Fruit fly (Drosophila melanogaster) whole organism, adult: ENCODE results near the gene CG5783.

Experiments
- CG11617 ChIP-seq: fragments of 200-800 bp; sonication (Bioruptor generic); optimal IDR thresholded peaks from 2 replicates; lab custom pipeline; 2017; ENCODE audit warnings: mild to moderate bottlenecking, missing biosample characterization, missing genetic modification reagents, missing genetic modification characterization
- CG12768 ChIP-seq: fragments of 200-800 bp; sonication (Bioruptor generic); optimal IDR thresholded peaks from 2 replicates; lab custom pipeline; 2017; ENCODE audit warnings: missing biosample characterization, missing genetic modification characterization, mild to moderate bottlenecking, moderate library complexity, missing genetic modification reagents
- CG14711 ChIP-seq: fragments of 200-800 bp; sonication (Bioruptor generic); optimal IDR thresholded peaks from 2 replicates; lab custom pipeline; 2018; ENCODE audit warnings: missing biosample characterization, mild to moderate bottlenecking, missing genetic modification characterization, moderate library complexity
- CG1620 ChIP-seq: fragments of 200-800 bp; sonication (Bioruptor generic); optimal IDR thresholded peaks from 2 replicates; lab custom pipeline; 2016; ENCODE audit warnings: missing biosample characterization, missing genetic modification characterization
- CG33017 ChIP-seq: fragments of 200-800 bp; sonication (Bioruptor generic); optimal IDR thresholded peaks from 2 replicates; lab custom pipeline; 2018; ENCODE audit warnings: missing biosample characterization, mild to moderate bottlenecking, missing genetic modification characterization, moderate library complexity
- CG5204 ChIP-seq: fragments of 200-800 bp; sonication (Bioruptor generic); optimal IDR thresholded peaks from 2 replicates; lab custom pipeline; 2016; ENCODE audit warnings: missing biosample characterization, missing genetic modification characterization
- CG7045 ChIP-seq: fragments of 200-800 bp; sonication (Bioruptor generic); optimal IDR thresholded peaks from 2 replicates; lab custom pipeline; 2017; ENCODE audit warnings: missing biosample characterization, mild to moderate bottlenecking, missing genetic modification characterization
- CG7101 ChIP-seq: fragments of 200-800 bp; sonication (Bioruptor generic); optimal IDR thresholded peaks from 2 replicates; lab custom pipeline; 2018; ENCODE audit warnings: missing biosample characterization, mild to moderate bottlenecking, missing genetic modification characterization, moderate library complexity
- Clk ChIP-seq: fragments of 200-800 bp; sonication (Bioruptor generic); optimal IDR thresholded peaks from 2 replicates; lab custom pipeline; 2017; ENCODE audit warnings: missing biosample characterization, missing genetic modification characterization
- Crg-1 ChIP-seq: fragments of 200-800 bp; sonication (Bioruptor generic); optimal IDR thresholded peaks from 2 replicates; lab custom pipeline; 2016; ENCODE audit warnings: missing biosample characterization, missing genetic modification characterization
- Hr96 ChIP-seq: fragments of 200-800 bp; sonication (Bioruptor generic); optimal IDR thresholded peaks from 2 replicates; lab custom pipeline; 2016; ENCODE audit warnings: missing biosample characterization, missing genetic modification characterization
- Mnt ChIP-seq: fragments of 200-800 bp; sonication (Bioruptor generic); optimal IDR thresholded peaks from 2 replicates; lab custom pipeline; 2016; ENCODE audit warnings: missing biosample characterization, mild to moderate bottlenecking, missing genetic modification characterization
- bab1 ChIP-seq: fragments of 200-800 bp; sonication (Bioruptor generic); optimal IDR thresholded peaks from 3 replicates; lab custom pipeline; 2019; ENCODE audit warnings: missing biosample characterization, mild to moderate bottlenecking, missing genetic modification characterization, moderate library complexity
- cic ChIP-seq: fragments of 200-800 bp; sonication (Bioruptor generic); optimal IDR thresholded peaks from 2 replicates; lab custom pipeline; 2017; ENCODE audit warnings: missing biosample characterization, mild to moderate bottlenecking, missing genetic modification characterization, moderate library complexity
- cnc ChIP-seq, 2 experiments: fragments of >200 bp; optimal IDR thresholded peaks; 2 replicates each; lab custom pipeline; 2017
- kay ChIP-seq: fragments of 200-800 bp; sonication (Bioruptor generic); peaks from one replicate; lab custom pipeline; 2016; ENCODE audit warnings: missing biosample characterization, missing genetic modification characterization, borderline replicate concordance
- ovo ChIP-seq: fragments of 200-800 bp; sonication (Bioruptor generic); optimal IDR thresholded peaks from 2 replicates; lab custom pipeline; 2016; ENCODE audit warnings: missing biosample characterization, missing genetic modification characterization
- pad ChIP-seq: fragments of 200-800 bp; sonication (Bioruptor generic); optimal IDR thresholded peaks from 3 replicates; lab custom pipeline; 2017; ENCODE audit warnings: missing biosample characterization, missing genetic modification characterization, mild to moderate bottlenecking, moderate library complexity, missing genetic modification reagents
- tj ChIP-seq: fragments of 200-800 bp; sonication (Bioruptor generic); optimal IDR thresholded peaks from 3 replicates; lab custom pipeline; 2017; ENCODE audit warnings: missing biosample characterization, mild to moderate bottlenecking, missing genetic modification characterization, moderate library complexity
- toe ChIP-seq: fragments of 200-800 bp; sonication (Bioruptor generic); optimal IDR thresholded peaks from 2 replicates; lab custom pipeline; 2016; ENCODE audit warnings: missing biosample characterization, missing genetic modification characterization

Gene CG5783

dm6 chr2L:18121367-18122230 lies 34.2 kb upstream of the CG5783 start:
- no peak for TF ChIP-seq CG1620
- TF ChIP-seq CG7101, result peak; percentile 42
- peak; percentile 39 for TF ChIP-seq CG5204 (GFP tag; lab: Kevin White, UChicago)
- no peak for TF ChIP-seq cic
- peak; percentile 46 for TF ChIP-seq CG12768 (GFP tag; lab: Kevin White, UChicago)
- peak; percentile 67 for TF ChIP-seq Hr96
- peak; percentile 55 for TF ChIP-seq CG7045 (GFP tag; lab: Kevin White, UChicago)
- TF ChIP-seq pad, result peak; percentile 58
- TF ChIP-seq ovo (GFP tag; lab: Kevin White, UChicago), result no peak
- TF ChIP-seq toe (GFP tag; lab: Kevin White, UChicago), result peak; percentile 36
- TF ChIP-seq bab1 (GFP tag; lab: Kevin White, UChicago), result peak; percentile 24
- peak; percentile 54 for TF ChIP-seq CG11617 (GFP tag; lab: Kevin White, UChicago)
- no peak for TF ChIP-seq Mnt
- peak; percentile 37 for TF ChIP-seq CG14711 (tag; lab: Kevin White, UChicago)
- TF ChIP-seq Clk (GFP tag; lab: Kevin White, UChicago), result no peak
- no peak for TF ChIP-seq kay (GFP tag; lab: Kevin White, UChicago)
- no peak for TF ChIP-seq cnc (optimal IDR thresholded peaks at IDR 0.05; lab: Kevin White, UChicago)
- TF ChIP-seq tj (GFP tag; lab: Kevin White, UChicago), result peak; percentile 91

DNA sequence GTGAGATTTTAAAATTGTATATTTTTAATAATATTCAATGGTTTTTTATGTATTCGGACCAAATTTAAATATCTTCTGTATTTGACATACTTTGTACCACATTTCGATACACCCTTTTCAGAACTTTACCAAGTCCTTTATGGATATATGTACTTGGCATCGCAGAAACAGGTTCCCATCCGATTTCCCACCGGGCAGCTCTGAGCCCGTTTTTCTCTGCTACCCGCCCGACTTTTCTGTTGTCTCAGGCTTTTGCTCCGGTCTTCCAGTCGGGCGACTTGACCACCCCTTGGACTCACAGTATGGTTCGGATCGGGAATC lies 33.7 kb upstream of the CG5783 start:
- TF ChIP-seq Crg-1 (GFP tag; lab: Kevin White, UChicago) (no peak), Hr96 (no peak), tj (GFP tag; lab: Kevin White, UChicago) (no peak), ovo (GFP tag; lab: Kevin White, UChicago) (no peak), bab1 (GFP tag; lab: Kevin White, UChicago) (no peak), cnc (optimal IDR thresholded peaks at IDR 0.05; lab: Kevin White, UChicago) (no peak), CG1620 (no peak), CG12768 (GFP tag; lab: Kevin White, UChicago) (no peak), CG14711 (tag; lab: Kevin White, UChicago) (no peak), toe (GFP tag; lab: Kevin White, UChicago) (no peak), CG7045 (GFP tag; lab: Kevin White, UChicago) (no peak), CG11617 (GFP tag; lab: Kevin White, UChicago) (no peak), pad (no peak), CG7101 (no peak), cic (no peak), CG5204 (GFP tag; lab: Kevin White, UChicago) (no peak), kay (GFP tag; lab: Kevin White, UChicago) (no peak), Mnt (no peak), Clk (GFP tag; lab: Kevin White, UChicago) (no peak), CG33017 (tag; lab: Kevin White, UChicago) (no peak)

DNA sequence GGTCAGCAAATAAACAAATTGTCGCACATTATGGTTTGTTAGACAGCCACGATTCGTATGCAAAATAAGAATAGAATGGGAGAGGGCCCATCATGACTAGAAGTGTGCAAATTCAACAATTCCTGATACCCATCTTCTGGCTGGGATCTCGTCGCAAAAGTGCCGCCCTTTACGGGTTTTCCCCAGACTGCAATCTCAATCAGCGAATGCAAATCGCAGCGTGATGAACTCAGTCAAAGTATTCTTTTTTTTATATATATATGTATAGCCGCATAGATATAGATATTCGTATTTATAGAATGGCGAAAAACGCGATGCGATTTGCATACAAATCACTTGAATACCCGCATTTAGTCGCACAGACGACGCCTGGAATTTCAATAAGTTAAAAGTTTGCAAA lies 32.9 kb upstream of the CG5783 start:
- no peak for TF ChIP-seq CG7045 (GFP tag; lab: Kevin White, UChicago)
- TF ChIP-seq kay (GFP tag; lab: Kevin White, UChicago), result peak; percentile 76

DNA sequence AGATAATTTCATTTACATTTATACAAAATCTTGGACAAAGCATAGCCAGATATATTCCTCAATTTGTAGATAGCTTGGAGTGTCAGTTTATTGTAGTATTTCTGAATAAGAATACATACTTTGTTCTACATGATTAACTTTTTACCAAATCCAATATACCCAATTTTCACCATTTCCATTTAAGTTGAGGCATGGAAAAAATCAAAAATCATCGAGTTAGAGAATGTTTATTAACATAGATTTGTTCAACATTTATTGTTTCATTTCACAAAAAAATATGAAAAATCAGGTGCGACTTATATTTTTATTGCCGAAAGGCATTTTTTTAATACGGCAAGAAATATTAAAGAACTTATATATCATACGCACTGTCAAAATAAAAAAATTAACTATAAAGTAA lies 30.2 kb upstream of the CG5783 start, which contains the start of gene Grl36b:
TSS of gene Grl36b (minus strand) at position 101 of the 400 bp plus-strand sequence.
- TF ChIP-seq CG12768 (GFP tag; lab: Kevin White, UChicago), result no peak
- TF ChIP-seq CG5204 (GFP tag; lab: Kevin White, UChicago), result no peak
- no peak for TF ChIP-seq CG11617 (GFP tag; lab: Kevin White, UChicago)
- TF ChIP-seq Crg-1 (GFP tag; lab: Kevin White, UChicago), result no peak
- no peak for TF ChIP-seq bab1 (GFP tag; lab: Kevin White, UChicago)
- TF ChIP-seq Hr96, result no peak
- TF ChIP-seq Mnt, result no peak
- no peak for TF ChIP-seq CG7045 (GFP tag; lab: Kevin White, UChicago)
- TF ChIP-seq toe (GFP tag; lab: Kevin White, UChicago), result no peak
- TF ChIP-seq CG1620, result no peak
- TF ChIP-seq tj (GFP tag; lab: Kevin White, UChicago), result no peak
- no peak for TF ChIP-seq pad
- TF ChIP-seq CG33017 (tag; lab: Kevin White, UChicago), result no peak
- no peak for TF ChIP-seq Clk (GFP tag; lab: Kevin White, UChicago)
- no peak for TF ChIP-seq cic
- TF ChIP-seq ovo (GFP tag; lab: Kevin White, UChicago), result no peak
- no peak for TF ChIP-seq CG7101
- no peak for TF ChIP-seq CG14711 (tag; lab: Kevin White, UChicago)

- TF ChIP-seq cnc (optimal IDR thresholded peaks at IDR 0.05; lab: Kevin White, UChicago) (no peak), CG5204 (GFP tag; lab: Kevin White, UChicago) (no peak)
Measured at dm6 chr2L:18134615-18135014, 21.2 kb upstream of the CG5783 start.

- no peak for TF ChIP-seq cnc (optimal IDR thresholded peaks at IDR 0.05; lab: Kevin White, UChicago)
- peak; percentile 54 for TF ChIP-seq CG11617 (GFP tag; lab: Kevin White, UChicago)
- peak; percentile 5 for TF ChIP-seq tj (GFP tag; lab: Kevin White, UChicago)
- TF ChIP-seq CG12768 (GFP tag; lab: Kevin White, UChicago), result peak; percentile 60
- peak; percentile 28 for TF ChIP-seq ovo (GFP tag; lab: Kevin White, UChicago)
- TF ChIP-seq pad, result peak; percentile 35
- TF ChIP-seq CG7045 (GFP tag; lab: Kevin White, UChicago), result peak; percentile 75
- TF ChIP-seq CG7101, result peak; percentile 45
- peak; percentile 32 for TF ChIP-seq CG33017 (tag; lab: Kevin White, UChicago)
- peak; percentile 67 for TF ChIP-seq cic
- peak; percentile 41 for TF ChIP-seq Crg-1 (GFP tag; lab: Kevin White, UChicago)
- TF ChIP-seq CG14711 (tag; lab: Kevin White, UChicago), result peak; percentile 25
- TF ChIP-seq Mnt, result peak; percentile 15
- peak; percentile 67 for TF ChIP-seq kay (GFP tag; lab: Kevin White, UChicago)
- no peak for TF ChIP-seq bab1 (GFP tag; lab: Kevin White, UChicago)
- no peak for TF ChIP-seq toe (GFP tag; lab: Kevin White, UChicago)
- no peak for TF ChIP-seq CG1620
- peak; percentile 17 for TF ChIP-seq CG5204 (GFP tag; lab: Kevin White, UChicago)
- TF ChIP-seq Clk (GFP tag; lab: Kevin White, UChicago), result peak; percentile 40
- TF ChIP-seq Hr96, result peak; percentile 41
Measured at dm6 chr2L:18136427-18136857, 19.4 kb upstream of the CG5783 start.
